Worm (Caenorhabditis elegans): ENCODE data around the gene irld-8.

- TF ChIP-seq nhr-11 (tag; optimal IDR thresholded peaks at IDR 0.05) (no peak), ceh-18 (tag; optimal IDR thresholded peaks at IDR 0.05) (no peak), ceh-14 (tag; optimal IDR thresholded peaks at IDR 0.05) (no peak), hlh-30 (tag; optimal IDR thresholded peaks at IDR 0.05; ENCODE audit: insufficient read depth) (no peak), pha-4 (tag; optimal IDR thresholded peaks at IDR 0.05) (no peak), K09A11.1 (tag; optimal IDR thresholded peaks at IDR 0.05; ENCODE audit: insufficient read depth) (no peak), pag-3 (tag; optimal IDR thresholded peaks at IDR 0.05; ENCODE audit: borderline replicate concordance) (no peak), ceh-34 (tag; optimal IDR thresholded peaks at IDR 0.05) (no peak), mec-3 (tag; optimal IDR thresholded peaks at IDR 0.05; ENCODE audit: borderline replicate concordance) (no peak), pqm-1 (tag; optimal IDR thresholded peaks at IDR 0.05) (no peak), tbx-2 (tag; optimal IDR thresholded peaks at IDR 0.05) (no peak), syd-9 (tag; optimal IDR thresholded peaks at IDR 0.05) (no peak), elt-4 (tag; optimal IDR thresholded peaks at IDR 0.05) (no peak)
Observed at ce11 chrIV:8091539-8091938, 24.0 kb upstream of the irld-8 start.

Measured in whole organism, late embryonic.